Fruit fly (Drosophila melanogaster) whole organism, prepupa: ENCODE data around the gene Bap60.

ENCODE experiments used
- Blimp-1 ChIP-seq: fragments of 200-800 bp; sonication (Bioruptor generic); optimal IDR thresholded peaks from 3 replicates; lab custom pipeline; 2017; ENCODE audit warnings: missing biosample characterization, missing genetic modification characterization, mild to moderate bottlenecking, moderate library complexity, missing genetic modification reagents
- CG10631 ChIP-seq: fragments of 200-800 bp; sonication (Bioruptor generic); optimal IDR thresholded peaks from 2 replicates; lab custom pipeline; 2016; ENCODE audit warnings: missing biosample characterization, missing genetic modification characterization
- CG10669 ChIP-seq: fragments of 200-800 bp; sonication (Bioruptor generic); optimal IDR thresholded peaks from 3 replicates; lab custom pipeline; 2018; ENCODE audit warnings: missing biosample characterization, mild to moderate bottlenecking, missing genetic modification characterization, moderate library complexity
- CG11762 ChIP-seq: fragments of 200-800 bp; sonication (Bioruptor generic); optimal IDR thresholded peaks from 3 replicates; lab custom pipeline; 2016; ENCODE audit warnings: missing biosample characterization, missing genetic modification characterization; ENCODE audit not compliant: insufficient read depth
- CG15336 ChIP-seq: fragments of 200-800 bp; sonication (Bioruptor generic); IDR thresholded peaks from 2 replicates; pipeline ENCODE4 v1.3.6; 2022; ENCODE audit warnings: missing biosample characterization, missing genetic modification characterization
- CG1621 ChIP-seq: fragments of 200-800 bp; sonication (Bioruptor generic); optimal IDR thresholded peaks from 3 replicates; lab custom pipeline; 2018; ENCODE audit warnings: missing biosample characterization, mild to moderate bottlenecking, missing genetic modification characterization
- CG16779 ChIP-seq: fragments of 200-800 bp; sonication (Bioruptor generic); optimal IDR thresholded peaks from 3 replicates; lab custom pipeline; 2017; ENCODE audit warnings: missing biosample characterization, mild to moderate bottlenecking, missing genetic modification characterization
- CG3032 ChIP-seq: fragments of 200-800 bp; optimal IDR thresholded peaks from 2 replicates; lab custom pipeline; 2019; ENCODE audit warnings: missing biosample characterization, mild to moderate bottlenecking, missing genetic modification characterization, moderate library complexity
- CG31627 ChIP-seq: fragments of 200-800 bp; sonication (Bioruptor generic); optimal IDR thresholded peaks from 3 replicates; lab custom pipeline; 2016; ENCODE audit warnings: missing biosample characterization, missing genetic modification characterization
- CG32006 ChIP-seq: fragments of 200-800 bp; sonication (Bioruptor generic); optimal IDR thresholded peaks from 3 replicates; lab custom pipeline; 2017; ENCODE audit warnings: missing biosample characterization, mild to moderate bottlenecking, missing genetic modification characterization
- CG34406 ChIP-seq: fragments of 200-800 bp; sonication (Bioruptor generic); optimal IDR thresholded peaks from 3 replicates; lab custom pipeline; 2016; ENCODE audit warnings: missing biosample characterization, missing genetic modification characterization
- CG4318 ChIP-seq: fragments of 200-800 bp; sonication (Bioruptor generic); optimal IDR thresholded peaks from 3 replicates; lab custom pipeline; 2017; ENCODE audit warnings: missing biosample characterization, mild to moderate bottlenecking, missing genetic modification characterization
- CG6163 ChIP-seq: fragments of 200-800 bp; sonication (Bioruptor generic); IDR thresholded peaks from 3 replicates; pipeline ENCODE4 v1.3.6; 2022; ENCODE audit warnings: missing biosample characterization, missing genetic modification characterization
- CG6276 ChIP-seq: fragments of 200-800 bp; sonication (Bioruptor generic); optimal IDR thresholded peaks from 2 replicates; lab custom pipeline; 2017; ENCODE audit warnings: missing biosample characterization, mild to moderate bottlenecking, missing genetic modification characterization
- CG6808 ChIP-seq: fragments of 200-800 bp; sonication (Bioruptor generic); optimal IDR thresholded peaks from 3 replicates; lab custom pipeline; 2017; ENCODE audit warnings: missing biosample characterization, missing genetic modification characterization, mild to moderate bottlenecking, moderate library complexity, missing genetic modification reagents
- CG6854 ChIP-seq: fragments of 200-800 bp; sonication (Bioruptor generic); optimal IDR thresholded peaks from 2 replicates; lab custom pipeline; 2017; ENCODE audit warnings: missing biosample characterization, mild to moderate bottlenecking, missing genetic modification characterization
- CG8119 ChIP-seq: fragments of 200-800 bp; sonication (Bioruptor generic); IDR thresholded peaks from 3 replicates; pipeline ENCODE4 v1.3.6; 2022; ENCODE audit warnings: missing biosample characterization, missing genetic modification characterization
- CG8319 ChIP-seq: fragments of 200-800 bp; sonication (Bioruptor generic); optimal IDR thresholded peaks from 3 replicates; lab custom pipeline; 2016; ENCODE audit warnings: missing biosample characterization, missing genetic modification characterization
- Eip75B ChIP-seq: fragments of 200-800 bp; sonication (Bioruptor generic); optimal IDR thresholded peaks from 3 replicates; lab custom pipeline; 2016; ENCODE audit warnings: missing biosample characterization, missing genetic modification characterization
- Eip78C ChIP-seq: fragments of 200-800 bp; sonication (Bioruptor generic); peaks from one replicate; lab custom pipeline; 2016; ENCODE audit warnings: missing biosample characterization, missing genetic modification characterization
- Ets21C ChIP-seq: fragments of 200-800 bp; sonication (Bioruptor generic); optimal IDR thresholded peaks from 3 replicates; lab custom pipeline; 2016; ENCODE audit warnings: missing biosample characterization, missing genetic modification characterization
- Ets96B ChIP-seq: fragments of 200-800 bp; optimal IDR thresholded peaks from 2 replicates; lab custom pipeline; 2019; ENCODE audit warnings: missing biosample characterization, mild to moderate bottlenecking, missing genetic modification characterization, moderate library complexity
- Gug ChIP-seq: fragments of 200-800 bp; sonication (Bioruptor generic); IDR thresholded peaks from 2 replicates; pipeline ENCODE4 v1.3.6; 2022; ENCODE audit warnings: missing biosample characterization, missing genetic modification characterization
- Hr38 ChIP-seq: sonication (Bioruptor generic); optimal IDR thresholded peaks from 2 replicates; lab custom pipeline; 2016; ENCODE audit warnings: missing biosample characterization, missing genetic modification characterization
- Hr39 ChIP-seq: fragments of 200-800 bp; sonication (Bioruptor generic); optimal IDR thresholded peaks from 2 replicates; lab custom pipeline; 2016; ENCODE audit warnings: missing biosample characterization, missing genetic modification characterization
- Hr4 ChIP-seq: fragments of 200-800 bp; sonication (Bioruptor generic); optimal IDR thresholded peaks from 3 replicates; lab custom pipeline; 2016; ENCODE audit warnings: missing biosample characterization, missing genetic modification characterization
- Lpt ChIP-seq: fragments of 200-800 bp; sonication (Bioruptor generic); optimal IDR thresholded peaks from 3 replicates; lab custom pipeline; 2016; ENCODE audit warnings: missing biosample characterization, missing genetic modification characterization
- OdsH ChIP-seq: fragments of 200-800 bp; sonication (Bioruptor generic); optimal IDR thresholded peaks from 3 replicates; lab custom pipeline; 2016; ENCODE audit warnings: missing biosample characterization, missing genetic modification characterization
- Smox ChIP-seq: fragments of 200-800 bp; sonication (Bioruptor generic); optimal IDR thresholded peaks from 3 replicates; lab custom pipeline; 2016; ENCODE audit warnings: missing biosample characterization, missing genetic modification characterization
- Sox102F ChIP-seq: fragments of 200-800 bp; sonication (Bioruptor generic); optimal IDR thresholded peaks from 2 replicates; lab custom pipeline; 2016; ENCODE audit warnings: missing biosample characterization, mild to moderate bottlenecking, missing genetic modification characterization
- achi ChIP-seq: fragments of 200-800 bp; sonication (Bioruptor generic); optimal IDR thresholded peaks from 3 replicates; lab custom pipeline; 2016; ENCODE audit warnings: missing biosample characterization, missing genetic modification characterization
- cyc ChIP-seq: fragments of 200-800 bp; sonication (Bioruptor generic); optimal IDR thresholded peaks from 3 replicates; lab custom pipeline; 2016; ENCODE audit warnings: missing biosample characterization, missing genetic modification characterization
- dsx ChIP-seq: fragments of 200-800 bp; optimal IDR thresholded peaks from 3 replicates; lab custom pipeline; 2019; ENCODE audit warnings: missing biosample characterization, mild to moderate bottlenecking, missing genetic modification characterization, moderate library complexity; ENCODE audit not compliant: poor library complexity, severe bottlenecking
- eg ChIP-seq: fragments of 200-800 bp; sonication (Bioruptor generic); IDR thresholded peaks from 3 replicates; pipeline ENCODE4 v1.3.6; 2022; ENCODE audit warnings: missing biosample characterization, missing genetic modification characterization
- esn ChIP-seq: fragments of 200-800 bp; sonication (Bioruptor generic); optimal IDR thresholded peaks from 2 replicates; lab custom pipeline; 2016; ENCODE audit warnings: missing biosample characterization, mild to moderate bottlenecking, missing genetic modification characterization, moderate library complexity
- fd59A ChIP-seq: fragments of 200-800 bp; sonication (Bioruptor generic); optimal IDR thresholded peaks from 2 replicates; lab custom pipeline; 2017; ENCODE audit warnings: missing biosample characterization, mild to moderate bottlenecking, missing genetic modification characterization, missing genetic modification reagents
- net ChIP-seq: fragments of 200-800 bp; sonication (Bioruptor generic); optimal IDR thresholded peaks from 3 replicates; lab custom pipeline; 2016; ENCODE audit warnings: missing biosample characterization, missing genetic modification characterization
- pdm3 ChIP-seq: fragments of 200-800 bp; sonication (Bioruptor generic); optimal IDR thresholded peaks from 3 replicates; lab custom pipeline; 2016; ENCODE audit warnings: missing biosample characterization, missing genetic modification characterization
- ss ChIP-seq, 2 experiments: fragments of 200-800 bp; sonication (Bioruptor generic); optimal IDR thresholded peaks; 2 replicates in 1 of 2; 3 replicates in 1 of 2; lab custom pipeline; 2017 to 2018; ENCODE audit warnings: mild to moderate bottlenecking in 2 of 2, missing biosample characterization in 2 of 2, missing genetic modification characterization in 2 of 2, moderate library complexity in 1 of 2
- svp ChIP-seq: fragments of 200-800 bp; sonication (Bioruptor generic); peaks from one replicate; lab custom pipeline; 2016; ENCODE audit warnings: missing biosample characterization, missing genetic modification characterization
- topi ChIP-seq: fragments of 200-800 bp; sonication (Bioruptor generic); optimal IDR thresholded peaks from 3 replicates; lab custom pipeline; 2016; ENCODE audit warnings: missing biosample characterization, missing genetic modification characterization
- vri ChIP-seq: fragments of 200-800 bp; sonication (Bioruptor generic); optimal IDR thresholded peaks from 3 replicates; lab custom pipeline; 2016; ENCODE audit warnings: missing biosample characterization, mild to moderate bottlenecking, missing genetic modification characterization

Bap60 gene

DNA sequence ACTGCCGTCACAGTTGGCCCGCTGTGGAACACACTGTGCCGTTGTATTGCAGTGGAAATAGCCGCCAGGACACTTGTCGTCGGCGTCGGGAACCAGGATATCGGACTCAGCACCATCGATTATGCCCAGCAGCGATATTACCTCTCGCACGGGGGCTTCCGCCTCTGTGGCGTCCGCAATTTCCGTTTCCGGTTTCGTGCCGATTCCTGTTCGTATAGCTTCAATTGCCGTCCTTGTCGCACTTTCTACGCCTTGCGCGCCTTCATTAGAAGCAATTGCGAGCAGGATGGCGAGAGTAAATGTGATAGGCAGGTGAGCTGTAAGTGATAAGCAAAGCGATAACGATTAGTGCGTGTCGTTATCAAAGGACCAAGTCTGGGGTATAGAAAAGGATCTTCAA, 13.6 kb upstream of the Bap60 start:
- TF ChIP-seq Hr38 (GFP tag; lab: Kevin White, UChicago): no peak
- no peak for TF ChIP-seq pdm3 (GFP tag; lab: Kevin White, UChicago)
- TF ChIP-seq Ets96B (tag; lab: Kevin White, UChicago): no peak
- no peak for TF ChIP-seq net (GFP tag; lab: Kevin White, UChicago)
- TF ChIP-seq CG8119 (GFP tag; lab: Robert Waterston, UW): no peak
- TF ChIP-seq Hr39 (GFP tag; lab: Kevin White, UChicago): no peak
- TF ChIP-seq CG6276 (GFP tag; lab: Kevin White, UChicago): no peak
- no peak for TF ChIP-seq Gug (GFP tag; lab: Robert Waterston, UW)
- TF ChIP-seq Smox: no peak
- TF ChIP-seq OdsH: no peak
- TF ChIP-seq Lpt: no peak
- TF ChIP-seq eg (GFP tag; lab: Robert Waterston, UW): no peak
- no peak for TF ChIP-seq CG3032 (tag; lab: Kevin White, UChicago)
- TF ChIP-seq fd59A: no peak
- TF ChIP-seq, all 60 proteins: peak for 0

DNA sequence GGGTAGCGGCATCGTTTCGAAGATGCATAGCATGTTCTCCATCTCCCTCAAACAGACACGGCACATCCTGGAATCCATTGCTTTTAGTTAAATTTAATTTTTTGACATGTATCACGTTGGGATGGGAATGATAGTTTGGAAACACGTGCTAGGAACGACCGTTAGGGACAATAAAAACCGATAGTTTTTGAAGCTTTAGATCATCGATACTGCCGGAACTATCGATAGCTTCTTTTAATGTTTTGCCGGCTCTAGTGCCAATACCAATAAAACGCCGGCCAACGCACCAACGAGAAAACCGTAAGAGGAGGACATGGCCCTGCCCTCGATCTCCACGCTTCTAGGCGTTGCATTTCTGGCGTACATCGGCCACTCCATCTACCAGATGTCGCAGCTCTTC, 4.5 kb downstream of the Bap60 start, which contains the start of the genes CG4318 and CG4332:
TSS of gene CG4318 (minus strand) at position 142 of the 400 bp plus-strand sequence.
TSS of gene CG4332 (plus strand) at position 256 of the 400 bp plus-strand sequence.
- TF ChIP-seq CG8319 (GFP tag; lab: Kevin White, UChicago) (no peak), CG10669 (GFP tag; lab: Kevin White, UChicago) (no peak), Eip78C (GFP tag; lab: Kevin White, UChicago) (peak; percentile 6), topi (GFP tag; lab: Kevin White, UChicago) (no peak), CG1621 (peak; percentile 77), CG15336 (no peak)

DNA sequence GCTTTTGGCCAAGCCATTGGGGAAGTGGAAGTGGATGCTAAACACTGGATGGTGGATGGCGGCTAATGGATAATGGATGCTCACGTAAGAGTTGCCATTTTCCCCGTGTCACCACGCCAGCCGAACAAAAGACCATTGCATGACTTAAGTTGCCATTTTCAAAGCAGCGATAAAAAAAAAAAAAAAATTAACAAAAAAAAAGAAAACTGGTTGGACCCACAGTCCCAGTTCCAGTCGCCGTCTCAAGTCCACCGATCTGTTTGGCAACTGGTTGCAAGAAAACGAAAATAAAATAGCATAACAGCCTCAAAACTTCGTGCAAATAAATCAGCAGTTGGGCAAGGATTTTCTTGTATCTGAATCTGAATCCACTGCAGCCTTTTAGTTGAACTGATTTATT, 10.2 kb downstream of the Bap60 start:
- TF ChIP-seq ss (GFP tag; optimal IDR thresholded peaks at IDR 0.05; lab: Kevin White, UChicago) (peak in 1 of 2 experiments; percentile 56), Blimp-1 (GFP tag; lab: Kevin White, UChicago) (no peak), CG6276 (GFP tag; lab: Kevin White, UChicago) (peak; percentile 38), eg (GFP tag; lab: Robert Waterston, UW) (peak; percentile 62), CG15336 (no peak; the same call in 1 of the 2 replicates), Ets21C (GFP tag; lab: Kevin White, UChicago) (no peak), Lpt (peak; percentile 19)
- TF ChIP-seq, all 60 proteins: peak for 4

DNA sequence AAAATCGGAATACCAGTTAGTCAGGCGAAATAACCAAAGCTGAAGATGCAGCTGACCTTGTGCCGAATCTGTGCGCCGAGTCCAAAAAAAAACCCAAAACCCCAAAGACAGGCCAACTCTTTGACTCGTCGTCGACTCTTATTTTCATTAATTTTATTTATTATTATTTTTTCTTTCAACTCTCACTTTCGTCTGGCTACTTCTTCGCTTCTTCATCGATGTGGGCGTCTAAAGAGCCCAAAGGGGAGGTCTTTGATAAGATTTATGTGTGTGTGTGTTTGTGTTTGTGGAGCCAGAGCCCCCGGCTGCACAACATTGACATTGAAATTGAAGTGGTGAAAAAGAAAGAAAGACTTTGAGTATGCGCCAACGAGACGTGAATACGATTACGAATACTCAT, 13.4 kb downstream of the Bap60 start:
- TF ChIP-seq Blimp-1 (GFP tag; lab: Kevin White, UChicago) (peak; percentile 74), CG6808 (GFP tag; lab: Kevin White, UChicago) (no peak)

DNA sequence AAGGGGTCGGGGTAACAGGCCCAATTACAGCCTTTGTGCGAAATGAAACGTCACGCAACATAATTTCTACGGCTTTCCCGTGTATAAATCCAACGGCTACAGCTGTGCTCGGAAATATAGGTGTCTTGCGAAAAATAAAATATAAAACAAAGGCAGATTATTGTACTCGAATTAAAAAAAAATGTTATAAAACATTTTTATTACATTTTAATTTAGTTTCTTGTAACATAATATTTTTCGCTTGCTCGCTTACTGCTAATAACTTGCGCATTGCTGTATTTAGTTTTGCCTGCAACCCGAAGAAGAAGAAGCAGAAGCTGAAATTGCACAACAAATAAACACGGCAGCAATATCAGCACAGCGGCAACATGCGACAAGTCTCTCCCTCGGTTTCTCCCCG, 16.2 kb downstream of the Bap60 start:
- peak; percentile 82 for TF ChIP-seq achi (GFP tag; lab: Kevin White, UChicago)
- TF ChIP-seq CG6808 (GFP tag; lab: Kevin White, UChicago): peak; percentile 69
- TF ChIP-seq Ets21C (GFP tag; lab: Kevin White, UChicago): no peak
- peak; percentile 76 for TF ChIP-seq dsx (GFP tag; lab: Kevin White, UChicago)
- peak; percentile 91 for TF ChIP-seq CG6163
- TF ChIP-seq CG8319 (GFP tag; lab: Kevin White, UChicago): peak; percentile 34
- peak; percentile 91 for TF ChIP-seq CG4318 (GFP tag; lab: Kevin White, UChicago)
- TF ChIP-seq net (GFP tag; lab: Kevin White, UChicago): peak; percentile 77
- TF ChIP-seq Eip75B: peak; percentile 71
- TF ChIP-seq CG1621: peak; percentile 61
- TF ChIP-seq vri (GFP tag; lab: Kevin White, UChicago): peak; percentile 17
- peak; percentile 87 for TF ChIP-seq CG6276 (GFP tag; lab: Kevin White, UChicago)
- TF ChIP-seq Sox102F: peak; percentile 63
- peak; percentile 73 for TF ChIP-seq CG34406 (GFP tag; lab: Kevin White, UChicago)
- peak; percentile 86 for TF ChIP-seq Hr4 (GFP tag; lab: Kevin White, UChicago)
- TF ChIP-seq Hr39 (GFP tag; lab: Kevin White, UChicago): peak; percentile 46
- TF ChIP-seq CG31627 (GFP tag; lab: Kevin White, UChicago): peak; percentile 49
- peak; percentile 89 for TF ChIP-seq CG32006 (GFP tag; lab: Kevin White, UChicago)
- TF ChIP-seq CG6854 (GFP tag; lab: Kevin White, UChicago): peak; percentile 7
- peak; percentile 60 for TF ChIP-seq CG16779 (tag; lab: Kevin White, UChicago)
- peak; percentile 92 for TF ChIP-seq CG15336
- TF ChIP-seq Smox: peak; percentile 64
- peak; percentile 71 for TF ChIP-seq esn (GFP tag; lab: Kevin White, UChicago)
- TF ChIP-seq cyc (GFP tag; lab: Kevin White, UChicago): peak; percentile 37
- peak; percentile 81 for TF ChIP-seq svp (GFP tag; lab: Kevin White, UChicago)
- TF ChIP-seq CG11762 (GFP tag; lab: Kevin White, UChicago): peak; percentile 73
- peak; percentile 73 for TF ChIP-seq CG10631
- TF ChIP-seq Lpt: peak; percentile 78
